Worm (Caenorhabditis elegans): Measurements from ENCODE around the gene K06A9.1.

DNA sequence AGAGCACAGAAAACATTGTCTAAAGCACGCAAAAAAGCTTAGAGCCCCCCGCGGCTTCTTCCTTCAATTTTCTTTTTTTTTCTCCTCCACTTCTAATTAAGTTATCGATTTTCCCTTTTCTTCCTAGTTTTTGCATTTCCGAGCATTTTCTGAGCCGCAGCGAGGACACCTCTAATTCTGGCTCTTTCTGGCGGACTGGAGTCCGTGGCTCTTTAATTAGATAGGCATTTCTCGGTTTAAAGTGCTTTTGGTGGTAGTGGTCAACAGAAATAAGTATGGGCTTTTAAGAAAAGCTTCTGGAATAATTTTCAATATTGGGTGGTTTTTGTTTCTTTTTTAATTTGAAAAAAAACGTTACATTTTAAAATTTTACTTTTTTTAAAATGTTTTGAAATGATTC lies 54.3 kb downstream of the K06A9.1 start:
- TF ChIP-seq him-1 (tag; optimal IDR thresholded peaks at IDR 0.05) (no peak), dao-5 (tag; optimal IDR thresholded peaks at IDR 0.05) (no peak), W03F9.2 (tag; optimal IDR thresholded peaks at IDR 0.05) (no peak)

Measured in whole organism, L4/young adult.